Worm (Caenorhabditis elegans): ENCODE data around the gene mip-1.

DNA sequence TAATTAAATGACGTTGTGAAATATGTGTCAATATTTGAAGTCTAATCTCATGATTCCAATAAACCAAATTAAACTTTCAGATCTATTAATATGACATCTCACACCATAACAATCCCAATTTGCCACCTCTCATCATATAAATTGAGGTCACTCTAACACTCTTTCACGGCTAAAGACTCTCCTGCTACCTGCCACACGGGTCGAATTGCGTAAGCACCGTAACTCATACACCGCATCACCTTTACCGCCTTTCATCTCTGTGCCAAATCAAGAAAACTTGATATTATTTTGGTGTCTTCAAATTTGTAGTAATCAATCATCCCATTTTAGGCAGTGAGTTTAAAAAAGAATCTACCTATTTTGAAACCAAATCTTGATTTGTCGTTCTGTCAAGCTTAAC lies 13.5 kb downstream of the mip-1 start:
- no peak for TF ChIP-seq lsy-2 (tag; optimal IDR thresholded peaks at IDR 0.05)
- TF ChIP-seq sptf-1 (tag; optimal IDR thresholded peaks at IDR 0.05): no peak
- TF ChIP-seq nhr-2 (tag; optimal IDR thresholded peaks at IDR 0.05): peak; percentile 95
- no peak for TF ChIP-seq unc-120 (tag; optimal IDR thresholded peaks at IDR 0.05; ENCODE audit: poor library complexity, severe bottlenecking)
- TF ChIP-seq mls-2 (tag; optimal IDR thresholded peaks at IDR 0.05): no peak
- TF ChIP-seq unc-62 (GFP tag; optimal IDR thresholded peaks at IDR 0.05): no peak
- no peak for TF ChIP-seq nhr-12 (tag; optimal IDR thresholded peaks at IDR 0.05)

Data from whole organism, mixed stage, embryonic.